Fruit fly (Drosophila melanogaster): ENCODE measurements around the gene Prosbeta4.

dm6 chr2L:16711891-16712290, 20.0 kb downstream of the Prosbeta4 start:
- TF ChIP-seq cnc (optimal IDR thresholded peaks at IDR 0.05) (no peak), CG33017 (tag; optimal IDR thresholded peaks at IDR 0.05) (no peak), bab1 (GFP tag; optimal IDR thresholded peaks at IDR 0.05) (no peak), pad (GFP tag; optimal IDR thresholded peaks at IDR 0.05) (no peak)

Data from whole organism, adult.